Fruit fly (Drosophila melanogaster) whole organism, embryonic: ENCODE results near the gene Tollo.

Experiments
- Atf3 ChIP-seq: fragments of 200-800 bp; sonication (Bioruptor generic); optimal IDR thresholded peaks from 3 replicates; lab custom pipeline; 2016; ENCODE audit warnings: missing biosample characterization, missing genetic modification characterization
- CG10209 ChIP-seq: fragments of 200-800 bp; sonication (Bioruptor generic); optimal IDR thresholded peaks from 3 replicates; lab custom pipeline; 2017; ENCODE audit warnings: missing biosample characterization, mild to moderate bottlenecking, missing genetic modification characterization, missing genetic modification reagents
- CG10267 ChIP-seq: fragments of 200-800 bp; sonication (Bioruptor generic); optimal IDR thresholded peaks from 2 replicates; lab custom pipeline; 2018; ENCODE audit warnings: missing biosample characterization, mild to moderate bottlenecking, missing genetic modification characterization, moderate library complexity
- CG10979 ChIP-seq: fragments of 200-800 bp; sonication (Bioruptor generic); optimal IDR thresholded peaks from 2 replicates; lab custom pipeline; 2018; ENCODE audit warnings: missing biosample characterization, mild to moderate bottlenecking, missing genetic modification characterization, moderate library complexity
- CG11723 ChIP-seq: fragments of 200-800 bp; sonication (Bioruptor generic); optimal IDR thresholded peaks from 2 replicates; lab custom pipeline; 2017; ENCODE audit warnings: missing biosample characterization, mild to moderate bottlenecking, missing genetic modification characterization
- CG12071 ChIP-seq: fragments of 200-800 bp; sonication (Bioruptor generic); optimal IDR thresholded peaks from 3 replicates; lab custom pipeline; 2018; ENCODE audit warnings: missing biosample characterization, mild to moderate bottlenecking, missing genetic modification characterization
- CG12659 ChIP-seq: fragments of 200-800 bp; sonication (Bioruptor generic); optimal IDR thresholded peaks from 3 replicates; lab custom pipeline; 2017; ENCODE audit warnings: mild to moderate bottlenecking, missing biosample characterization, missing genetic modification reagents, missing genetic modification characterization
- CG13775 ChIP-seq: fragments of 200-800 bp; sonication (Bioruptor generic); optimal IDR thresholded peaks from 3 replicates; lab custom pipeline; 2017; ENCODE audit warnings: missing biosample characterization, mild to moderate bottlenecking, missing genetic modification characterization
- CG14050 ChIP-seq: fragments of 200-800 bp; sonication (Bioruptor generic); IDR thresholded peaks from 3 replicates; pipeline ENCODE4 v1.3.6; 2022; ENCODE audit warnings: missing biosample characterization, missing genetic modification characterization
- CG14710 ChIP-seq: fragments of 200-800 bp; sonication (Bioruptor generic); optimal IDR thresholded peaks from 3 replicates; lab custom pipeline; 2019; ENCODE audit warnings: missing biosample characterization, mild to moderate bottlenecking, missing genetic modification characterization, moderate library complexity
- CG15011 ChIP-seq: fragments of 200-800 bp; sonication (Bioruptor generic); optimal IDR thresholded peaks from 3 replicates; lab custom pipeline; 2018; ENCODE audit warnings: missing biosample characterization, mild to moderate bottlenecking, missing genetic modification characterization
- CG16815 ChIP-seq: fragments of 200-800 bp; sonication (Bioruptor generic); optimal IDR thresholded peaks from 3 replicates; lab custom pipeline; 2017; ENCODE audit warnings: missing biosample characterization, mild to moderate bottlenecking, missing genetic modification characterization
- CG17361 ChIP-seq: fragments of 200-800 bp; sonication (Bioruptor generic); IDR thresholded peaks from 3 replicates; pipeline ENCODE4 v1.3.6; 2022; ENCODE audit warnings: missing biosample characterization, missing genetic modification characterization
- CG18476 ChIP-seq: fragments of 200-800 bp; sonication (Bioruptor generic); optimal IDR thresholded peaks from 2 replicates; lab custom pipeline; 2016; ENCODE audit warnings: missing biosample characterization, mild to moderate bottlenecking, missing genetic modification characterization
- CG2116 ChIP-seq: fragments of 200-800 bp; sonication (Bioruptor generic); optimal IDR thresholded peaks from 3 replicates; lab custom pipeline; 2018; ENCODE audit warnings: missing biosample characterization, mild to moderate bottlenecking, missing genetic modification characterization
- CG2202 ChIP-seq: fragments of 200-800 bp; sonication (Bioruptor generic); optimal IDR thresholded peaks from 2 replicates; lab custom pipeline; 2018; ENCODE audit warnings: missing biosample characterization, mild to moderate bottlenecking, missing genetic modification characterization
- CG2678 ChIP-seq: fragments of 200-800 bp; sonication (Bioruptor generic); optimal IDR thresholded peaks from 3 replicates; lab custom pipeline; 2019; ENCODE audit warnings: missing biosample characterization, mild to moderate bottlenecking, missing genetic modification characterization, moderate library complexity
- CG6254 ChIP-seq: fragments of 200-800 bp; sonication (Bioruptor generic); optimal IDR thresholded peaks from 3 replicates; lab custom pipeline; 2017; ENCODE audit warnings: mild to moderate bottlenecking, missing biosample characterization, missing genetic modification reagents, missing genetic modification characterization
- CG7556 ChIP-seq: fragments of 200-800 bp; sonication (Bioruptor generic); optimal IDR thresholded peaks from 2 replicates; lab custom pipeline; 2017; ENCODE audit warnings: missing biosample characterization, mild to moderate bottlenecking, missing genetic modification characterization
- Camta ChIP-seq: fragments of 200-800 bp; sonication (Bioruptor generic); optimal IDR thresholded peaks from 2 replicates; lab custom pipeline; 2016; ENCODE audit warnings: missing biosample characterization, missing genetic modification characterization
- D ChIP-seq, 2 experiments: fragments of 200-800 bp in 1 of 2; fragments of >200 bp in 1 of 2; sonication (Bioruptor generic) in 1 of 2; optimal IDR thresholded peaks; 2 replicates in 1 of 2; 3 replicates in 1 of 2; lab custom pipeline; 2017; ENCODE audit warnings: mild to moderate bottlenecking in 1 of 2, missing biosample characterization in 1 of 2, missing genetic modification characterization in 1 of 2, missing genetic modification reagents in 1 of 2
- Dad ChIP-seq: fragments of 200-800 bp; sonication (Bioruptor generic); optimal IDR thresholded peaks from 3 replicates; lab custom pipeline; 2016; ENCODE audit warnings: missing biosample characterization, missing genetic modification characterization
- Eip74EF ChIP-seq, 2 experiments: fragments of 200-800 bp in 1 of 2; fragments of >200 bp in 1 of 2; sonication (Bioruptor generic) in 1 of 2; optimal IDR thresholded peaks; 2 replicates each; lab custom pipeline; 2017 to 2019; ENCODE audit warnings: missing biosample characterization in 2 of 2, missing genetic modification characterization in 2 of 2, mild to moderate bottlenecking in 1 of 2, moderate library complexity in 1 of 2
- Ets65A ChIP-seq: fragments of 200-800 bp; sonication (Bioruptor generic); peaks from one replicate; lab custom pipeline; 2016; ENCODE audit warnings: missing biosample characterization, missing genetic modification characterization
- Ets97D ChIP-seq: fragments of 200-800 bp; sonication (Bioruptor generic); optimal IDR thresholded peaks from 3 replicates; lab custom pipeline; 2016; ENCODE audit warnings: missing biosample characterization, missing genetic modification characterization
- Hr3 ChIP-seq: fragments of 200-800 bp; sonication (Bioruptor generic); optimal IDR thresholded peaks from 3 replicates; lab custom pipeline; 2016; ENCODE audit warnings: missing biosample characterization, missing genetic modification characterization
- Mad ChIP-seq: fragments of 200-800 bp; sonication (Bioruptor generic); optimal IDR thresholded peaks from 2 replicates; lab custom pipeline; 2016; ENCODE audit warnings: missing biosample characterization, missing genetic modification characterization
- Med ChIP-seq: fragments of 200-800 bp; sonication (Bioruptor generic); peaks from one replicate; lab custom pipeline; 2016; ENCODE audit warnings: missing biosample characterization, missing genetic modification characterization, mild to moderate bottlenecking, inconsistent platforms, moderate library complexity
- Nf-YC ChIP-seq: fragments of 200-800 bp; optimal IDR thresholded peaks from 3 replicates; lab custom pipeline; 2019; ENCODE audit warnings: missing biosample characterization, mild to moderate bottlenecking, missing genetic modification characterization, moderate library complexity
- Side ChIP-seq: fragments of 200-800 bp; sonication (Bioruptor generic); optimal IDR thresholded peaks from 2 replicates; lab custom pipeline; 2016; ENCODE audit warnings: missing biosample characterization, missing genetic modification characterization
- Xrp1 ChIP-seq: fragments of 200-800 bp; sonication (Bioruptor generic); IDR thresholded peaks from 2 replicates; pipeline ENCODE4 v1.3.6; 2022; ENCODE audit warnings: missing biosample characterization, missing genetic modification characterization
- al ChIP-seq: fragments of 200-800 bp; sonication (Bioruptor generic); IDR thresholded peaks from 2 replicates; pipeline ENCODE4 v1.3.6; 2022; ENCODE audit warnings: missing biosample characterization, missing genetic modification characterization
- az2 ChIP-seq: fragments of 200-800 bp; sonication (Bioruptor generic); optimal IDR thresholded peaks from 3 replicates; lab custom pipeline; 2016; ENCODE audit warnings: missing biosample characterization, missing genetic modification characterization
- ewg ChIP-seq: fragments of 200-800 bp; sonication (Bioruptor generic); optimal IDR thresholded peaks from 3 replicates; lab custom pipeline; 2017; ENCODE audit warnings: mild to moderate bottlenecking, missing biosample characterization, missing genetic modification reagents, missing genetic modification characterization
- gem ChIP-seq: fragments of 200-800 bp; sonication (Bioruptor generic); optimal IDR thresholded peaks from 2 replicates; lab custom pipeline; 2019; ENCODE audit warnings: missing biosample characterization, mild to moderate bottlenecking, missing genetic modification characterization, moderate library complexity
- grau ChIP-seq: fragments of 200-800 bp; optimal IDR thresholded peaks from 3 replicates; lab custom pipeline; 2019; ENCODE audit warnings: missing biosample characterization, mild to moderate bottlenecking, missing genetic modification characterization, moderate library complexity
- gsb ChIP-seq: fragments of 200-800 bp; sonication (Bioruptor generic); IDR thresholded peaks from 2 replicates; pipeline ENCODE4 v1.3.6; 2022; ENCODE audit warnings: missing biosample characterization, missing genetic modification characterization
- hb ChIP-seq: fragments of 200-800 bp; sonication (Bioruptor generic); IDR thresholded peaks from 3 replicates; pipeline ENCODE4 v1.3.6; 2022; ENCODE audit warnings: missing biosample characterization, missing genetic modification characterization; ENCODE audit not compliant: partially characterized antibody
- ind ChIP-seq: fragments of 200-800 bp; sonication (Bioruptor generic); optimal IDR thresholded peaks from 3 replicates; lab custom pipeline; 2016; ENCODE audit warnings: missing biosample characterization, missing genetic modification characterization
- insv ChIP-seq, 2 experiments: fragments of 200-800 bp; sonication (Bioruptor generic); optimal IDR thresholded peaks; 3 replicates each; lab custom pipeline; 2016 to 2018; ENCODE audit warnings: missing biosample characterization in 2 of 2, missing genetic modification characterization in 2 of 2
- ken ChIP-seq: fragments of 200-800 bp; sonication (Bioruptor generic); IDR thresholded peaks from 3 replicates; pipeline ENCODE4 v1.3.6; 2022; ENCODE audit warnings: missing biosample characterization, missing genetic modification characterization
- lmd ChIP-seq: fragments of 200-800 bp; sonication (Bioruptor generic); IDR thresholded peaks from 2 replicates; pipeline ENCODE4 v1.3.6; 2022; ENCODE audit warnings: missing biosample characterization, missing genetic modification characterization
- lola ChIP-seq, 3 experiments: fragments of >200 bp in 2 of 3; fragments of 200-800 bp in 1 of 3; sonication (Bioruptor generic) in 1 of 3; optimal IDR thresholded peaks; 2 replicates each; lab custom pipeline; 2017 to 2019; ENCODE audit warnings: missing biosample characterization in 3 of 3, missing genetic modification characterization in 3 of 3, mild to moderate bottlenecking in 1 of 3, moderate library complexity in 1 of 3
- luna ChIP-seq: fragments of 200-800 bp; sonication (Bioruptor generic); optimal IDR thresholded peaks from 2 replicates; lab custom pipeline; 2016; ENCODE audit warnings: missing biosample characterization, missing genetic modification characterization
- org-1 ChIP-seq: fragments of 200-800 bp; sonication (Bioruptor generic); optimal IDR thresholded peaks from 2 replicates; lab custom pipeline; 2017; ENCODE audit warnings: missing biosample characterization, missing genetic modification characterization
- ro ChIP-seq: fragments of 200-800 bp; sonication (Bioruptor generic); IDR thresholded peaks from 2 replicates; pipeline ENCODE4 v1.3.6; 2022; ENCODE audit warnings: missing biosample characterization, missing genetic modification characterization
- sc ChIP-seq, 3 experiments: fragments of >200 bp in 2 of 3; fragments of 200-800 bp in 1 of 3; sonication (Bioruptor generic) in 1 of 3; optimal IDR thresholded peaks; 2 replicates in 2 of 3; 3 replicates in 1 of 3; lab custom pipeline; 2017; ENCODE audit warnings: mild to moderate bottlenecking in 1 of 3, missing biosample characterization in 1 of 3, missing genetic modification characterization in 1 of 3, missing genetic modification reagents in 1 of 3
- sens ChIP-seq: fragments of 200-800 bp; sonication (Bioruptor generic); peaks from one replicate; lab custom pipeline; 2016; ENCODE audit warnings: missing biosample characterization, missing genetic modification characterization

Tollo gene

dm6 chr3L:15252562-15252961 lies 17.1 kb downstream of the Tollo start (continued):
- no peak for TF ChIP-seq luna (GFP tag; lab: Kevin White, UChicago)
- no peak for TF ChIP-seq Nf-YC (tag; lab: Kevin White, UChicago)
- peak; percentile 25 for TF ChIP-seq CG7556 (GFP tag; lab: Kevin White, UChicago)
- peak; percentile 24 for TF ChIP-seq Med
- no peak for TF ChIP-seq org-1 (GFP tag; lab: Kevin White, UChicago)
- no peak for TF ChIP-seq CG6254 (GFP tag; lab: Kevin White, UChicago)
- peak; percentile 4 for TF ChIP-seq CG11723 (GFP tag; lab: Kevin White, UChicago)
- peak; percentile 2 for TF ChIP-seq grau (tag; lab: Kevin White, UChicago)
- no peak for TF ChIP-seq Eip74EF (GFP tag; optimal IDR thresholded peaks at IDR 0.05; lab: Kevin White, UChicago)
- no peak for TF ChIP-seq CG14050
- no peak for TF ChIP-seq hb (GFP tag; lab: Robert Waterston, UW)

dm6 chr3L:15253606-15254054 lies 18.2 kb downstream of the Tollo start:
- TF ChIP-seq ro, result no peak
- no peak for TF ChIP-seq ewg (GFP tag; lab: Kevin White, UChicago)
- TF ChIP-seq sens, result peak; percentile 78
- TF ChIP-seq Atf3 (GFP tag; lab: Kevin White, UChicago), result no peak
- TF ChIP-seq CG2678 (tag; lab: Kevin White, UChicago), result peak; percentile 0
- peak; percentile 67; the same call in 2 of the 3 replicates for TF ChIP-seq CG17361 (GFP tag; lab: Robert Waterston, UW)
- TF ChIP-seq CG12071 (GFP tag; lab: Kevin White, UChicago), result no peak
- TF ChIP-seq ind (GFP tag; lab: Kevin White, UChicago), result no peak
- no peak for TF ChIP-seq CG18476 (GFP tag; lab: Kevin White, UChicago)
- no peak for TF ChIP-seq Ets97D (GFP tag; lab: Kevin White, UChicago)
- TF ChIP-seq gsb (GFP tag; lab: Robert Waterston, UW), result no peak
- no peak for TF ChIP-seq Mad (GFP tag; lab: Kevin White, UChicago)
- no peak for TF ChIP-seq Camta (GFP tag; lab: Kevin White, UChicago)
- TF ChIP-seq ken (GFP tag; lab: Robert Waterston, UW), result no peak
- no peak for TF ChIP-seq D (optimal IDR thresholded peaks at IDR 0.05; lab: Kevin White, UChicago)
- peak; percentile 36 for TF ChIP-seq D (GFP tag; optimal IDR thresholded peaks at IDR 0.05; lab: Kevin White, UChicago)
- TF ChIP-seq CG13775 (GFP tag; lab: Kevin White, UChicago), result peak; percentile 8
- no peak for TF ChIP-seq CG12659 (GFP tag; lab: Kevin White, UChicago)
- TF ChIP-seq Xrp1 (GFP tag; lab: Robert Waterston, UW), result peak; percentile 32; the same call in 1 of the 2 replicates
- TF ChIP-seq az2 (GFP tag; lab: Kevin White, UChicago), result peak; percentile 13
- peak; percentile 60 for TF ChIP-seq CG10979 (tag; lab: Kevin White, UChicago)
- no peak for TF ChIP-seq insv (GFP tag; optimal IDR thresholded peaks at IDR 0.05; lab: Kevin White, UChicago)
- TF ChIP-seq CG2202, result peak; percentile 6
- TF ChIP-seq Side (GFP tag; lab: Kevin White, UChicago), result no peak
- TF ChIP-seq Ets65A (GFP tag; lab: Kevin White, UChicago), result no peak
- peak; percentile 46 for TF ChIP-seq CG14710 (tag; lab: Kevin White, UChicago)
- TF ChIP-seq gem (tag; lab: Kevin White, UChicago), result peak; percentile 54
- 0 out of 2 replicates have a peak, but pooled peaks have one; percentile 6 for TF ChIP-seq lmd (GFP tag; lab: Robert Waterston, UW)
- TF ChIP-seq CG16815 (GFP tag; lab: Kevin White, UChicago), result peak; percentile 46
- peak in 1 of 3 experiments; percentile 82 for TF ChIP-seq lola (GFP tag; optimal IDR thresholded peaks at IDR 0.05; lab: Kevin White, UChicago)
- TF ChIP-seq Hr3 (GFP tag; lab: Kevin White, UChicago), result peak; percentile 6
- TF ChIP-seq al (GFP tag; lab: Robert Waterston, UW), result no peak
- peak; percentile 48 for TF ChIP-seq CG10267 (tag; lab: Kevin White, UChicago)
- no peak for TF ChIP-seq sc (optimal IDR thresholded peaks at IDR 0.05; lab: Kevin White, UChicago)
- TF ChIP-seq sc (GFP tag; optimal IDR thresholded peaks at IDR 0.05; lab: Kevin White, UChicago), result peak; percentile 7
- no peak for TF ChIP-seq CG15011
- peak; percentile 9 for TF ChIP-seq CG10209 (GFP tag; lab: Kevin White, UChicago)
- TF ChIP-seq Dad (GFP tag; lab: Kevin White, UChicago), result no peak
- no peak for TF ChIP-seq CG2116 (GFP tag; lab: Kevin White, UChicago)
